Fruit fly (Drosophila melanogaster) whole organism, prepupa: ENCODE measurements around the gene Lrrk.

Experiments used
- Blimp-1 ChIP-seq: fragments of 200-800 bp; sonication (Bioruptor generic); optimal IDR thresholded peaks from 3 replicates; lab custom pipeline; 2017; ENCODE audit warnings: missing biosample characterization, missing genetic modification characterization, mild to moderate bottlenecking, moderate library complexity, missing genetic modification reagents
- CG10669 ChIP-seq: fragments of 200-800 bp; sonication (Bioruptor generic); optimal IDR thresholded peaks from 3 replicates; lab custom pipeline; 2018; ENCODE audit warnings: missing biosample characterization, mild to moderate bottlenecking, missing genetic modification characterization, moderate library complexity
- CG11294 ChIP-seq: fragments of 200-800 bp; sonication (Bioruptor generic); IDR thresholded peaks from 2 replicates; pipeline ENCODE4 v1.3.6; 2022; ENCODE audit warnings: missing biosample characterization, missing genetic modification characterization
- CG11902 ChIP-seq: fragments of 200-800 bp; sonication (Bioruptor generic); optimal IDR thresholded peaks from 3 replicates; lab custom pipeline; 2016; ENCODE audit warnings: missing biosample characterization, missing genetic modification characterization
- CG15336 ChIP-seq: fragments of 200-800 bp; sonication (Bioruptor generic); IDR thresholded peaks from 2 replicates; pipeline ENCODE4 v1.3.6; 2022; ENCODE audit warnings: missing biosample characterization, missing genetic modification characterization
- CG32006 ChIP-seq: fragments of 200-800 bp; sonication (Bioruptor generic); optimal IDR thresholded peaks from 3 replicates; lab custom pipeline; 2017; ENCODE audit warnings: missing biosample characterization, mild to moderate bottlenecking, missing genetic modification characterization
- CG3919 ChIP-seq: fragments of 200-800 bp; sonication (Bioruptor generic); optimal IDR thresholded peaks from 3 replicates; lab custom pipeline; 2016; ENCODE audit warnings: missing biosample characterization, missing genetic modification characterization
- CG6808 ChIP-seq: fragments of 200-800 bp; sonication (Bioruptor generic); optimal IDR thresholded peaks from 3 replicates; lab custom pipeline; 2017; ENCODE audit warnings: missing biosample characterization, missing genetic modification characterization, mild to moderate bottlenecking, moderate library complexity, missing genetic modification reagents
- CG6854 ChIP-seq: fragments of 200-800 bp; sonication (Bioruptor generic); optimal IDR thresholded peaks from 2 replicates; lab custom pipeline; 2017; ENCODE audit warnings: missing biosample characterization, mild to moderate bottlenecking, missing genetic modification characterization
- CG7368 ChIP-seq: fragments of 200-800 bp; sonication (Bioruptor generic); optimal IDR thresholded peaks from 3 replicates; lab custom pipeline; 2016; ENCODE audit warnings: missing biosample characterization, missing genetic modification characterization
- CG8119 ChIP-seq: fragments of 200-800 bp; sonication (Bioruptor generic); IDR thresholded peaks from 3 replicates; pipeline ENCODE4 v1.3.6; 2022; ENCODE audit warnings: missing biosample characterization, missing genetic modification characterization
- CG8319 ChIP-seq: fragments of 200-800 bp; sonication (Bioruptor generic); optimal IDR thresholded peaks from 3 replicates; lab custom pipeline; 2016; ENCODE audit warnings: missing biosample characterization, missing genetic modification characterization
- CG8632 ChIP-seq: fragments of 200-800 bp; sonication (Bioruptor generic); optimal IDR thresholded peaks from 3 replicates; lab custom pipeline; 2016; ENCODE audit warnings: missing biosample characterization, missing genetic modification characterization
- CG9139 ChIP-seq: fragments of 200-800 bp; sonication (Bioruptor generic); optimal IDR thresholded peaks from 3 replicates; lab custom pipeline; 2017; ENCODE audit warnings: missing biosample characterization, mild to moderate bottlenecking, missing genetic modification characterization
- Eip78C ChIP-seq: fragments of 200-800 bp; sonication (Bioruptor generic); peaks from one replicate; lab custom pipeline; 2016; ENCODE audit warnings: missing biosample characterization, missing genetic modification characterization
- Ets96B ChIP-seq: fragments of 200-800 bp; optimal IDR thresholded peaks from 2 replicates; lab custom pipeline; 2019; ENCODE audit warnings: missing biosample characterization, mild to moderate bottlenecking, missing genetic modification characterization, moderate library complexity
- Hr38 ChIP-seq: sonication (Bioruptor generic); optimal IDR thresholded peaks from 2 replicates; lab custom pipeline; 2016; ENCODE audit warnings: missing biosample characterization, missing genetic modification characterization
- Met ChIP-seq: fragments of 200-800 bp; sonication (Bioruptor generic); optimal IDR thresholded peaks from 3 replicates; lab custom pipeline; 2016; ENCODE audit warnings: missing biosample characterization, missing genetic modification characterization
- Smox ChIP-seq: fragments of 200-800 bp; sonication (Bioruptor generic); optimal IDR thresholded peaks from 3 replicates; lab custom pipeline; 2016; ENCODE audit warnings: missing biosample characterization, missing genetic modification characterization
- Sox14 ChIP-seq: fragments of 200-800 bp; sonication (Bioruptor generic); optimal IDR thresholded peaks from 3 replicates; lab custom pipeline; 2016; ENCODE audit warnings: missing biosample characterization, missing genetic modification characterization
- achi ChIP-seq: fragments of 200-800 bp; sonication (Bioruptor generic); optimal IDR thresholded peaks from 3 replicates; lab custom pipeline; 2016; ENCODE audit warnings: missing biosample characterization, missing genetic modification characterization
- acj6 ChIP-seq: fragments of 200-800 bp; sonication (Bioruptor generic); optimal IDR thresholded peaks from 3 replicates; lab custom pipeline; 2016; ENCODE audit warnings: missing biosample characterization, missing genetic modification characterization
- dac ChIP-seq: fragments of 200-800 bp; sonication (Bioruptor generic); optimal IDR thresholded peaks from 2 replicates; lab custom pipeline; 2017; ENCODE audit warnings: missing biosample characterization, mild to moderate bottlenecking, missing genetic modification characterization
- dsx ChIP-seq: fragments of 200-800 bp; optimal IDR thresholded peaks from 3 replicates; lab custom pipeline; 2019; ENCODE audit warnings: missing biosample characterization, mild to moderate bottlenecking, missing genetic modification characterization, moderate library complexity; ENCODE audit not compliant: poor library complexity, severe bottlenecking
- fd59A ChIP-seq: fragments of 200-800 bp; sonication (Bioruptor generic); optimal IDR thresholded peaks from 2 replicates; lab custom pipeline; 2017; ENCODE audit warnings: missing biosample characterization, mild to moderate bottlenecking, missing genetic modification characterization, missing genetic modification reagents
- fd85E ChIP-seq: fragments of 200-800 bp; sonication (Bioruptor generic); optimal IDR thresholded peaks from 3 replicates; lab custom pipeline; 2016; ENCODE audit warnings: missing biosample characterization, missing genetic modification characterization
- fkh ChIP-seq: fragments of 200-800 bp; sonication (Bioruptor generic); optimal IDR thresholded peaks from 3 replicates; lab custom pipeline; 2017; ENCODE audit warnings: missing biosample characterization, mild to moderate bottlenecking, missing genetic modification characterization, moderate library complexity
- salr ChIP-seq, 2 experiments: fragments of 200-800 bp; sonication (Bioruptor generic); optimal IDR thresholded peaks; 3 replicates each; lab custom pipeline; 2016 to 2018; ENCODE audit warnings: missing biosample characterization in 2 of 2, missing genetic modification characterization in 2 of 2, mild to moderate bottlenecking in 1 of 2
- spab ChIP-seq: fragments of 200-800 bp; sonication (Bioruptor generic); optimal IDR thresholded peaks from 2 replicates; lab custom pipeline; 2017; ENCODE audit warnings: missing biosample characterization, mild to moderate bottlenecking, missing genetic modification characterization, missing genetic modification reagents
- ss ChIP-seq, 2 experiments: fragments of 200-800 bp; sonication (Bioruptor generic); optimal IDR thresholded peaks; 2 replicates in 1 of 2; 3 replicates in 1 of 2; lab custom pipeline; 2017 to 2018; ENCODE audit warnings: mild to moderate bottlenecking in 2 of 2, missing biosample characterization in 2 of 2, missing genetic modification characterization in 2 of 2, moderate library complexity in 1 of 2
- svp ChIP-seq: fragments of 200-800 bp; sonication (Bioruptor generic); peaks from one replicate; lab custom pipeline; 2016; ENCODE audit warnings: missing biosample characterization, missing genetic modification characterization

The Lrrk gene

DNA sequence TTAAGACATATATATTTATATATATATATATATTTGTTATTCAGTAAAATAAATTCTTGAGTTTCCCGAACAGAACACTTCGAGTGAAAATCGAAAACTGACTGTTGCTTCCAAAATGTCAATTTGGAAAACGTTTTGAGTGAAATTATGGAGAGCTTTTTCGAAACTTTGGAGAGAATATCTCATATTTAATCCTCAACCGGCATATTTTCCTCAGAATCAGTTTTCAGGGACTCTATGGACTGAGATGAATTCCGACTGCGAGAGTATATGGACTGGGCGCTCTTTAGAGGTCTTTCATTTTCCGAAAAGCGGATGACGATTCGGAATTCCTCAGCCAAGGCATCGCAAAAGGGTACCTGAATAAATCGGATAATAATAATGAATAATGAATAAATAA is 13.3 kb downstream of the Lrrk start, which contains the start of gene GluRIIE:
Gene GluRIIE (minus strand): TSS at position 101 of the 400 bp plus-strand sequence.
- no peak for TF ChIP-seq fd85E (GFP tag; lab: Kevin White, UChicago)
- no peak for TF ChIP-seq Sox14 (GFP tag; lab: Kevin White, UChicago)
- TF ChIP-seq CG7368, result no peak
- no peak for TF ChIP-seq CG15336 (GFP tag; lab: Robert Waterston, UW)
- no peak for TF ChIP-seq Hr38 (GFP tag; lab: Kevin White, UChicago)
- no peak for TF ChIP-seq CG6808
- no peak for TF ChIP-seq Met
- TF ChIP-seq CG11294 (GFP tag; lab: Robert Waterston, UW), result no peak
- no peak for TF ChIP-seq CG32006 (GFP tag; lab: Kevin White, UChicago)

DNA sequence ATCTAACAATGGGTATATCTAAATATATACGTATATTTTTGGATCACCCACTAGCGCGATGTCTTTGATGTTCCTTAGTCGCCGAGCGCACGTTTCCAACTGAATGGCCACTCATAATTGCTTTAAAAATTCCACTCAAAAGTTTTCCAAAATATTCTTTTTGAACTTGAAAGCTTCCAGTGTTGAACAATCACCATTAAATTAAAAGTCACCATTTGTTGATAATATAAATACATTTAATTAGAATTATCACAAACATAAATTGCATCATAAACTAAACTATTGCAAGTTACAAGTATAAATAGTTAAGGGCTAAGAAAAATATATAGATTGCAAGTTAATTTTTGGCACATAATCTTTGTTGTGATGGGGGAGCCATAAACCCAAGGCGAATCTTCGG is 17.1 kb downstream of the Lrrk start, which contains the start of gene GluRIID:
Gene GluRIID (minus strand): TSS at position 101 of the 400 bp plus-strand sequence.
- TF ChIP-seq Blimp-1 (GFP tag; lab: Kevin White, UChicago), result no peak
- no peak for TF ChIP-seq svp (GFP tag; lab: Kevin White, UChicago)
- TF ChIP-seq dac, result no peak
- no peak for TF ChIP-seq salr (GFP tag; optimal IDR thresholded peaks at IDR 0.05; lab: Kevin White, UChicago)
- TF ChIP-seq CG10669 (GFP tag; lab: Kevin White, UChicago), result no peak
- no peak for TF ChIP-seq Ets96B
- no peak for TF ChIP-seq CG11902 (GFP tag; lab: Kevin White, UChicago)
- no peak for TF ChIP-seq CG11294 (GFP tag; lab: Robert Waterston, UW)
- TF ChIP-seq acj6 (GFP tag; lab: Kevin White, UChicago), result no peak
- no peak for TF ChIP-seq CG6854 (GFP tag; lab: Kevin White, UChicago)
- TF ChIP-seq CG9139 (GFP tag; lab: Kevin White, UChicago), result no peak
- TF ChIP-seq ss (GFP tag; optimal IDR thresholded peaks at IDR 0.05; lab: Kevin White, UChicago), result no peak
- TF ChIP-seq fd59A (GFP tag; lab: Kevin White, UChicago), result no peak

DNA sequence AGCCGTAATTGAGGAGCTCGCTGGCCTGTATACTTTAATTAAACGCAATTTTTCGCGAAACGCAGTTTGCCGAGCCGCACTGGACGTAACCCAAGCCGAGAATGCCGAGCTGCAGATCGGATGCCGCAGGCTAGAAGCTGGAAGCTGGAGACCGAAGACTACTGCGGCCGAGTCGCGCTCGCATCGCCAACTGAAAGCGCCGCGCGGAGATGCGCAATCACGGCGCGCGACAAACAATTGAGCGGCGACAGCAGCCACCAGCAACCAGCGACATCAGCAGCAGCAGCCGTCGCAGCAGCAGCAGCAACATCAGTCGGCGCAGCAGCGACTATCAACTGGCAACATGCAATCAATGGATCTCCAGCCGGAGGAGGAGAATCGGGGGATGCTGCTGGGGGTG is 21.4 kb downstream of the Lrrk start:
- TF ChIP-seq CG3919 (GFP tag; lab: Kevin White, UChicago), result peak; percentile 12
- no peak for TF ChIP-seq spab (GFP tag; lab: Kevin White, UChicago)

DNA sequence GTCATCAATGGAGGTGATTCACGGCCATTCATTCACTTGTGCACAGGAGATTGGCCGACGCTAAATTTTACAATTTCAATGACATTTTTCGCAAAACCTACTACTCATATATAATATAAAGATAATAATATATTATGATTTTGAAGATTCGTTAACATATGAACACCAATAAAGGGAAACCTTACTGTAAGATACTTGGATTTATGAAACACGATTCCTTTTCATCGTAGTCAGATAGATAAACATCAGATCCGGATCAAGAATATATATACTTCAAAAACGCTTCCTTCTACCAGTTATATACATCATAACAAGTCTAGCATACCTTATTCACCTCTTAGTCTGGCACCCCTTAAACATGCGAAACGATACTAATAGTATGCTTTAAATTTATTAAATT is 24.5 kb downstream of the Lrrk start, which contains the start of gene Nep4:
Gene Nep4 (minus strand): TSS at position 101 of the 400 bp plus-strand sequence.
- TF ChIP-seq CG8319 (no peak), CG8119 (GFP tag; lab: Robert Waterston, UW) (no peak), ss (GFP tag; optimal IDR thresholded peaks at IDR 0.05; lab: Kevin White, UChicago) (no peak), CG10669 (GFP tag; lab: Kevin White, UChicago) (no peak), achi (GFP tag; lab: Kevin White, UChicago) (no peak), Smox (no peak), fkh (GFP tag; lab: Kevin White, UChicago) (no peak)
- TF ChIP-seq, all 60 proteins: peak for 0

DNA sequence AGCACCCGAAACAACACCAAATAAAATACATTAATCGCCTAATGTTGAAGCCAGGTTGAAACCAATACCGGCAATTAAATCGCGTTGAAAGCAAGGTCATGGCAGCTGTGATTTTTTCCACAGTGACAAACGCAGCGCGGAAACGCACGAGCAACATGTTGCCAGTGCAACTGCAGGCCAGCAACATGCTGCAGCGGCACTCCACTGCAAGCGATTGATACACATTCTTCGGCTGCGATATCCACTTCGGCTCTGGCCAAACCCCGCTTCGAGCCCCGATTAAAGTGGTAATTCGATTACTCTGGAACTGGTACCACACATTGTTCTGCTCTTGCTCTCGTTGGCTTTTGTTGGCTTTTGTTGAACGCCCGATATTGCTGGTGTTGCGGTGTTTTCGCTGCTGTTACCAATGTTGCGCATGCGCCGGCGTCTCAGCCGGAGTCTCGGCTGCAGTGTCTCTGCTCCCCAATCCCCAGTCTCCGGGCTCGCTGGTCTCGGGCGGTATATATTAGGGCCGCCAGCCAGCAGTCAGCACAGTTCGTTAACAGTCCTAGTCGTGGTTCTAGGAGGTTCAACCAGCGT is 33.9 kb downstream of the Lrrk start, which contains the start of gene Cpr92F:
Gene Cpr92F (plus strand): TSS at position 532 of the 582 bp plus-strand sequence.
- TF ChIP-seq Ets96B (no peak), fd59A (GFP tag; lab: Kevin White, UChicago) (no peak), CG8632 (no peak), Eip78C (GFP tag; lab: Kevin White, UChicago) (peak; percentile 53), CG9139 (GFP tag; lab: Kevin White, UChicago) (no peak), CG6808 (no peak), dsx (peak; percentile 13)
